Worm (Caenorhabditis elegans): ENCODE results near the gene K12H4.3.

The K12H4.3 gene

DNA sequence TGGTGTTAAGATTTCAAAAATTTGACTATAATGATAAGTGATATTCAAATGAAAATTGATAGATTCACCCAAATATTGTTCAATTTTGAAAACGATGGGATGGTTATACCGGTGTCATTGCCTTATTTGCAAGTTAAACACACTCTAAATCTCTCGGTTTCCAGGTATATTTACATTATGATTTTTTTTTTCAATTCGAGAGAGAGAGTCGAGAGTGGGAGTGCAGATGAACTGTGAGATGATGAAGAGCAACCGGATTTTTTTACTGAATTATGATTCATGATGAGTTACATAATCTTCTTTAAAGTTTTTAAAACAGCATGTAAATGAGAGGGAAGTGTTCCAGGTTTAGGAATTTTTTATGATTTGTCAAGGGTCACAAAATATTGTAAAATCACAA is 12.3 kb upstream of the K12H4.3 start, which contains the start of gene F44B9.10:
Gene F44B9.10, minus strand, starts transcription at position 101 of the 400 bp plus-strand sequence.
- no peak for TF ChIP-seq blmp-1 (tag; optimal IDR thresholded peaks at IDR 0.05)
- no peak for TF ChIP-seq nhr-47 (tag; optimal IDR thresholded peaks at IDR 0.05)
- TF ChIP-seq mef-2 (tag; optimal IDR thresholded peaks at IDR 0.05): no peak
- TF ChIP-seq tlp-1 (tag; optimal IDR thresholded peaks at IDR 0.05): no peak
- TF ChIP-seq snpc-4 (tag; optimal IDR thresholded peaks at IDR 0.05): no peak
- no peak for TF ChIP-seq ets-5 (GFP tag; IDR thresholded peaks at IDR 0.05)
- no peak for TF ChIP-seq lin-35 (GFP tag; optimal IDR thresholded peaks at IDR 0.05)
- TF ChIP-seq dpl-1 (GFP tag; optimal IDR thresholded peaks at IDR 0.05): no peak
- no peak for TF ChIP-seq nhr-12 (tag; optimal IDR thresholded peaks at IDR 0.05)
- TF ChIP-seq hlh-4 (tag; optimal IDR thresholded peaks at IDR 0.05): no peak
- TF ChIP-seq lir-3 (tag; optimal IDR thresholded peaks at IDR 0.05; ENCODE audit: poor library complexity): no peak
- TF ChIP-seq fkh-10 (GFP tag; optimal IDR thresholded peaks at IDR 0.05): no peak
- TF ChIP-seq ces-1 (GFP tag; optimal IDR thresholded peaks at IDR 0.05): no peak

DNA sequence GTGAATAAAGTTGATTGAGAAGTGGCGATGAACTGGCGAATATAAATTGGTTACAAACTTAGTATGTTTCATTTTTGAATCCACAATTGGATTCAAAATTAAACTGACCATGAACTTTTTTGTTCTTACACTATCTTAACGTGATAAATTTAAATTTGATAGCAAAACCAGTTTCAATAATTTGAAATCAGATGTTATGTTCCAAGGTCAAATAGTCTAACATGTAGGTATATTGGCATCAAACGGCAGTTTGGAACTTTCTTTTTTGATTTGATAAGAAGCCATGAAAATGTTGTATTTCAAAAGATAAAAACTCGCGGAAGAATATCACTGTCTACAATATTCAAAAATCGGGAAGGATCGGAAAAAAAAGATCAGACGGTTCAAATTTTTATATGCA is 9.8 kb upstream of the K12H4.3 start:
- peak; percentile 78 for TF ChIP-seq nhr-85 (tag)
- peak; percentile 53 for TF ChIP-seq blmp-1 (tag; optimal IDR thresholded peaks at IDR 0.05)
- peak; percentile 21 for TF ChIP-seq lin-14 (GFP tag; optimal IDR thresholded peaks at IDR 0.05)
- TF ChIP-seq F16B12.6 (tag; optimal IDR thresholded peaks at IDR 0.05): no peak
- TF ChIP-seq fkh-8 (tag; optimal IDR thresholded peaks at IDR 0.05): no peak
- TF ChIP-seq lsy-2 (tag; optimal IDR thresholded peaks at IDR 0.05): peak in 1 of 2 experiments; percentile 16
- no peak for TF ChIP-seq efl-3 (GFP tag; optimal IDR thresholded peaks at IDR 0.05)
- peak in 3 of 6 experiments; percentile 28 to 88 (median 64) for TF ChIP-seq elt-3 (tag; optimal IDR thresholded peaks at IDR 0.05)
- TF ChIP-seq snu-23 (GFP tag; optimal IDR thresholded peaks at IDR 0.05): no peak
- peak; percentile 62 for TF ChIP-seq grh-1 (GFP tag; IDR thresholded peaks at IDR 0.05)
- no peak for TF ChIP-seq ztf-4 (tag; optimal IDR thresholded peaks at IDR 0.05)
- TF ChIP-seq nhr-77 (tag; optimal IDR thresholded peaks at IDR 0.05): no peak

DNA sequence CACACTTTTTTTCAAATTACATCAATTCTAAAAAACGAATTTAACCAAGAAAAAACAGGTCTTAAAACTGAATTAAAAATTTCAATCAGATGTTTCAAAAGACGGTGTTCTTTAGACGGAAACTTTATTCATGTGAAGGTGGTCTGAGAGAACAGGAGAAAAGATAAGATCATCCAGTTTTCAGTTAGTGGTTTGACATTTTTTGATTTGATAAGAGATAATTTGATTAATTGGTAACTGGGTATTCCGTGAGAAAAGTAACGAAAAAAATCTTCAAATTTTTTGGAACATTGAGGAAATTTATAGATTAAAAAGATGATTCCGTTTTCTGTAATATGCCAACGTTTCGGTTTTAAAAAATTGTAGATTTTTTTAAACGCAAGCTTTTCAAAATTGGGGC is 9.3 kb upstream of the K12H4.3 start:
- TF ChIP-seq unc-98 (GFP tag; IDR thresholded peaks at IDR 0.05) (no peak), jun-1 (tag; optimal IDR thresholded peaks at IDR 0.05) (no peak), isw-1 (GFP tag; IDR thresholded peaks at IDR 0.05) (no peak), fkh-8 (tag; optimal IDR thresholded peaks at IDR 0.05) (no peak), hpl-2 (GFP tag; optimal IDR thresholded peaks at IDR 0.05) (no peak), ceh-82 (tag; optimal IDR thresholded peaks at IDR 0.05) (no peak), sptf-1 (tag; optimal IDR thresholded peaks at IDR 0.05) (no peak), elt-3 (tag; optimal IDR thresholded peaks at IDR 0.05) (peak in 4 of 6 experiments; percentile 1 to 80 (median 54)), mab-9 (GFP tag; IDR thresholded peaks at IDR 0.05) (no peak), blmp-1 (tag; optimal IDR thresholded peaks at IDR 0.05) (peak; percentile 35), efl-1 (optimal IDR thresholded peaks at IDR 0.05) (no peak), efl-1 (GFP tag; optimal IDR thresholded peaks at IDR 0.05 in 1 of 2) (peak in 1 of 2 experiments; percentile 63), nhr-85 (tag) (peak; percentile 50), skn-1 (tag; optimal IDR thresholded peaks at IDR 0.05) (no peak)

DNA sequence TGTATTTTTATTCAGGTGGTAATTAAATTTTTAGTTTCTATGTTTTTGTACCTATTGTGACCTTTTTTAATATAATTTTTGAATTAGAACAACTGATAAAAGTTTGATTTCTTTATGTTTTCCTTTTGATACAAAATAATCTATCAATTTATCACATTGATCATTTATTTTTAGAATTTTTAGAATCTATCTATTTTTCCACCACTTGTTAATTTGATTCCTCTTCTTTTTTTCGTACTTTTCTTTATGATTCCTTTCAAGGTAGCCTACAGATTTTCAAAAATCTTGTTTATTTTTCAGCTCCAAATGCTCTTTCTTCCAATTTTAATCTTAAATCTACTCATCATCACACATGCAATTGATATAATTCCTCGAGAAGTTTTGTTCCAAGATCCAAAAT is 7.9 kb upstream of the K12H4.3 start, which contains the start of gene dpf-6:
Gene dpf-6, plus strand, starts transcription at position 301 of the 400 bp plus-strand sequence.
- TF ChIP-seq ceh-82 (tag; optimal IDR thresholded peaks at IDR 0.05) (no peak), sox-4 (tag; optimal IDR thresholded peaks at IDR 0.05) (no peak), hlh-4 (tag; optimal IDR thresholded peaks at IDR 0.05) (no peak), egl-13 (tag; optimal IDR thresholded peaks at IDR 0.05) (no peak), ets-5 (GFP tag; IDR thresholded peaks at IDR 0.05) (no peak), unc-30 (tag; optimal IDR thresholded peaks at IDR 0.05) (no peak), ceh-90 (tag; optimal IDR thresholded peaks at IDR 0.05) (no peak), lir-3 (tag; optimal IDR thresholded peaks at IDR 0.05; ENCODE audit: poor library complexity) (no peak), Y116A8C.19 (tag; optimal IDR thresholded peaks at IDR 0.05; ENCODE audit: borderline replicate concordance) (no peak), pax-3 (tag; optimal IDR thresholded peaks at IDR 0.05) (no peak), hlh-17 (GFP tag; optimal IDR thresholded peaks at IDR 0.05; ENCODE audit: borderline replicate concordance) (no peak), pqm-1 (tag; optimal IDR thresholded peaks at IDR 0.05) (no peak), nhr-12 (tag; optimal IDR thresholded peaks at IDR 0.05) (no peak), pag-3 (tag; optimal IDR thresholded peaks at IDR 0.05; ENCODE audit: borderline replicate concordance, insufficient read depth) (no peak), sup-37 (GFP tag; optimal IDR thresholded peaks at IDR 0.05) (no peak), aly-2 (tag; optimal IDR thresholded peaks at IDR 0.05) (no peak), zag-1 (tag; optimal IDR thresholded peaks at IDR 0.05) (no peak), egl-27 (tag; optimal IDR thresholded peaks at IDR 0.05) (no peak), nhr-76 (tag; optimal IDR thresholded peaks at IDR 0.05) (no peak), C04F5.9 (tag; optimal IDR thresholded peaks at IDR 0.05) (no peak)

Measured in whole organism, L1 larva.